Fruit fly (Drosophila melanogaster) whole organism, embryonic: ENCODE results near the gene mats.
A peak's percentile ranks its signal among the peaks of the same experiment; 100 is the strongest.

Source experiments
- Antp ChIP-seq: fragments of 200-800 bp; sonication (Bioruptor generic); optimal IDR thresholded peaks from 3 replicates; lab custom pipeline; 2016; ENCODE audit warnings: missing biosample characterization, missing genetic modification characterization
- Bteb2 ChIP-seq: fragments of 200-800 bp; sonication (Bioruptor generic); optimal IDR thresholded peaks from 2 replicates; lab custom pipeline; 2016; ENCODE audit warnings: missing biosample characterization, missing genetic modification characterization
- CG10654 ChIP-seq: fragments of 200-800 bp; sonication (Bioruptor generic); optimal IDR thresholded peaks from 2 replicates; lab custom pipeline; 2016; ENCODE audit warnings: missing biosample characterization, missing genetic modification characterization
- CG1233 ChIP-seq: fragments of 200-800 bp; sonication (Bioruptor generic); optimal IDR thresholded peaks from 4 replicates; lab custom pipeline; 2018; ENCODE audit warnings: missing biosample characterization, mild to moderate bottlenecking, missing genetic modification characterization
- CG15479 ChIP-seq: fragments of 200-800 bp; sonication (Bioruptor generic); optimal IDR thresholded peaks from 3 replicates; lab custom pipeline; 2019; ENCODE audit warnings: missing biosample characterization, mild to moderate bottlenecking, missing genetic modification characterization, moderate library complexity
- CG16779 ChIP-seq: fragments of 200-800 bp; sonication (Bioruptor generic); IDR thresholded peaks from 2 replicates; pipeline ENCODE4 v1.3.6; 2022; ENCODE audit warnings: missing biosample characterization, missing genetic modification characterization
- CG2678 ChIP-seq: fragments of 200-800 bp; sonication (Bioruptor generic); optimal IDR thresholded peaks from 3 replicates; lab custom pipeline; 2019; ENCODE audit warnings: missing biosample characterization, mild to moderate bottlenecking, missing genetic modification characterization, moderate library complexity
- CG34224 ChIP-seq: fragments of 200-800 bp; sonication (Bioruptor generic); IDR thresholded peaks from 3 replicates; pipeline ENCODE4 v1.3.6; 2022; ENCODE audit warnings: missing biosample characterization, missing genetic modification characterization; ENCODE audit not compliant: partially characterized antibody
- CG3726 ChIP-seq: fragments of 200-800 bp; sonication (Bioruptor generic); IDR thresholded peaks from 3 replicates; pipeline ENCODE4, ENCODE4 v1.3.6; 2022; ENCODE audit warnings: missing biosample characterization, missing genetic modification characterization
- CG3847 ChIP-seq: fragments of 200-800 bp; sonication (Bioruptor generic); IDR thresholded peaks from 2 replicates; pipeline ENCODE4 v1.3.6; 2022; ENCODE audit warnings: missing biosample characterization, missing genetic modification characterization
- CG4820 ChIP-seq: fragments of 200-800 bp; sonication (Bioruptor generic); optimal IDR thresholded peaks from 3 replicates; lab custom pipeline; 2016; ENCODE audit warnings: missing biosample characterization, missing genetic modification characterization
- CG4854 ChIP-seq: fragments of 200-800 bp; sonication (Bioruptor generic); optimal IDR thresholded peaks from 2 replicates; lab custom pipeline; 2016; ENCODE audit warnings: missing biosample characterization, missing genetic modification characterization, inconsistent platforms
- CG7963 ChIP-seq: fragments of 200-800 bp; sonication (Bioruptor generic); IDR thresholded peaks from 3 replicates; pipeline ENCODE4 v1.3.6; 2022; ENCODE audit warnings: missing biosample characterization, missing genetic modification characterization; ENCODE audit not compliant: partially characterized antibody
- CG9437 ChIP-seq: fragments of 200-800 bp; sonication (Bioruptor generic); optimal IDR thresholded peaks from 2 replicates; lab custom pipeline; 2018; ENCODE audit warnings: missing biosample characterization, mild to moderate bottlenecking, missing genetic modification characterization
- D ChIP-seq, 2 experiments: fragments of 200-800 bp in 1 of 2; fragments of >200 bp in 1 of 2; sonication (Bioruptor generic) in 1 of 2; optimal IDR thresholded peaks; 2 replicates in 1 of 2; 3 replicates in 1 of 2; lab custom pipeline; 2017; ENCODE audit warnings: mild to moderate bottlenecking in 1 of 2, missing biosample characterization in 1 of 2, missing genetic modification characterization in 1 of 2, missing genetic modification reagents in 1 of 2
- D19A ChIP-seq: fragments of 200-800 bp; optimal IDR thresholded peaks from 3 replicates; lab custom pipeline; 2019; ENCODE audit warnings: missing biosample characterization, mild to moderate bottlenecking, missing genetic modification characterization, moderate library complexity
- Dad ChIP-seq: fragments of 200-800 bp; sonication (Bioruptor generic); optimal IDR thresholded peaks from 3 replicates; lab custom pipeline; 2016; ENCODE audit warnings: missing biosample characterization, missing genetic modification characterization
- Deaf1 ChIP-seq: fragments of 200-800 bp; optimal IDR thresholded peaks from 3 replicates; lab custom pipeline; 2019; ENCODE audit warnings: missing biosample characterization, mild to moderate bottlenecking, missing genetic modification characterization, moderate library complexity
- Dfd ChIP-seq, 2 experiments: fragments of >200 bp; optimal IDR thresholded peaks; 2 replicates each; lab custom pipeline; 2017; ENCODE audit warnings: missing biosample characterization in 2 of 2, missing genetic modification characterization in 2 of 2
- Elba2 ChIP-seq: fragments of 200-800 bp; sonication (Bioruptor generic); optimal IDR thresholded peaks from 3 replicates; lab custom pipeline; 2016; ENCODE audit warnings: missing biosample characterization, missing genetic modification characterization
- H2.0 ChIP-seq: fragments of 200-800 bp; sonication (Bioruptor generic); IDR thresholded peaks from 2 replicates; pipeline ENCODE4 v1.3.6; 2022; ENCODE audit warnings: missing biosample characterization, missing genetic modification characterization
- HLHmδ ChIP-seq: fragments of 200-800 bp; sonication (Bioruptor generic); optimal IDR thresholded peaks from 2 replicates; lab custom pipeline; 2018; ENCODE audit warnings: missing biosample characterization, mild to moderate bottlenecking, missing genetic modification characterization, moderate library complexity
- HmgZ ChIP-seq: fragments of 200-800 bp; sonication (Bioruptor generic); optimal IDR thresholded peaks from 2 replicates; lab custom pipeline; 2018; ENCODE audit warnings: missing biosample characterization, mild to moderate bottlenecking, missing genetic modification characterization
- Lhr ChIP-seq: fragments of 200-800 bp; sonication (Bioruptor generic); optimal IDR thresholded peaks from 3 replicates; lab custom pipeline; 2017; ENCODE audit warnings: mild to moderate bottlenecking, missing biosample characterization, missing genetic modification reagents, missing genetic modification characterization
- Mes4 ChIP-seq: fragments of 200-800 bp; sonication (Bioruptor generic); optimal IDR thresholded peaks from 2 replicates; lab custom pipeline; 2016; ENCODE audit warnings: missing biosample characterization, missing genetic modification characterization
- NC2α ChIP-seq: fragments of 200-800 bp; sonication (Bioruptor generic); optimal IDR thresholded peaks from 2 replicates; lab custom pipeline; 2016; ENCODE audit warnings: missing biosample characterization, missing genetic modification characterization
- Nf-YC ChIP-seq: fragments of 200-800 bp; optimal IDR thresholded peaks from 3 replicates; lab custom pipeline; 2019; ENCODE audit warnings: missing biosample characterization, mild to moderate bottlenecking, missing genetic modification characterization, moderate library complexity
- Trl ChIP-seq, 3 experiments: fragments of >200 bp in 2 of 3; fragments of 200-800 bp in 1 of 3; sonication (Bioruptor generic) in 1 of 3; optimal IDR thresholded peaks; 2 replicates in 1 of 3; 3 replicates in 2 of 3; lab custom pipeline; 2016 to 2017; ENCODE audit warnings: missing biosample characterization in 1 of 3, missing genetic modification characterization in 1 of 3
- al ChIP-seq: fragments of 200-800 bp; sonication (Bioruptor generic); IDR thresholded peaks from 2 replicates; pipeline ENCODE4 v1.3.6; 2022; ENCODE audit warnings: missing biosample characterization, missing genetic modification characterization
- amos ChIP-seq: fragments of 200-800 bp; sonication (Bioruptor generic); IDR thresholded peaks from 2 replicates; pipeline ENCODE4 v1.3.6; 2022; ENCODE audit warnings: missing biosample characterization, missing genetic modification characterization; ENCODE audit not compliant: partially characterized antibody
- ash1 ChIP-seq: fragments of 200-800 bp; sonication (Bioruptor generic); optimal IDR thresholded peaks from 2 replicates; lab custom pipeline; 2018; ENCODE audit warnings: missing biosample characterization, mild to moderate bottlenecking, missing genetic modification characterization
- dmrt99B ChIP-seq: fragments of 200-800 bp; sonication (Bioruptor generic); optimal IDR thresholded peaks from 2 replicates; lab custom pipeline; 2018; ENCODE audit warnings: missing biosample characterization, mild to moderate bottlenecking, missing genetic modification characterization, moderate library complexity
- gcm2 ChIP-seq: fragments of 200-800 bp; sonication (Bioruptor generic); optimal IDR thresholded peaks from 2 replicates; lab custom pipeline; 2016; ENCODE audit warnings: missing biosample characterization, missing genetic modification characterization
- gfzf ChIP-seq: fragments of 200-800 bp; sonication (Bioruptor generic); optimal IDR thresholded peaks from 2 replicates; lab custom pipeline; 2016; ENCODE audit warnings: missing biosample characterization, mild to moderate bottlenecking, missing genetic modification characterization, moderate library complexity
- grn ChIP-seq: fragments of 200-800 bp; sonication (Bioruptor generic); optimal IDR thresholded peaks from 3 replicates; lab custom pipeline; 2017; ENCODE audit warnings: missing biosample characterization, missing genetic modification characterization
- hbn ChIP-seq: fragments of 200-800 bp; sonication (Bioruptor generic); IDR thresholded peaks from 2 replicates; pipeline ENCODE4 v1.3.6; 2022; ENCODE audit warnings: missing biosample characterization, missing genetic modification characterization; ENCODE audit not compliant: partially characterized antibody
- jing ChIP-seq: fragments of 200-800 bp; sonication (Bioruptor generic); optimal IDR thresholded peaks from 2 replicates; lab custom pipeline; 2018; ENCODE audit warnings: missing biosample characterization, mild to moderate bottlenecking, missing genetic modification characterization
- mld ChIP-seq: fragments of 200-800 bp; sonication (Bioruptor generic); IDR thresholded peaks from 3 replicates; pipeline ENCODE4 v1.3.6; 2022; ENCODE audit warnings: missing biosample characterization, missing genetic modification characterization; ENCODE audit not compliant: partially characterized antibody
- nerfin-1 ChIP-seq: fragments of 200-800 bp; sonication (Bioruptor generic); optimal IDR thresholded peaks from 3 replicates; lab custom pipeline; 2019; ENCODE audit warnings: missing biosample characterization, mild to moderate bottlenecking, missing genetic modification characterization, moderate library complexity
- oc ChIP-seq: fragments of 200-800 bp; sonication (Bioruptor generic); optimal IDR thresholded peaks from 2 replicates; lab custom pipeline; 2018; ENCODE audit warnings: missing biosample characterization, mild to moderate bottlenecking, missing genetic modification characterization, moderate library complexity
- run ChIP-seq: fragments of 200-800 bp; sonication (Bioruptor generic); optimal IDR thresholded peaks from 3 replicates; lab custom pipeline; 2018; ENCODE audit warnings: missing biosample characterization, mild to moderate bottlenecking, missing genetic modification characterization
- sc ChIP-seq, 3 experiments: fragments of >200 bp in 2 of 3; fragments of 200-800 bp in 1 of 3; sonication (Bioruptor generic) in 1 of 3; optimal IDR thresholded peaks; 2 replicates in 2 of 3; 3 replicates in 1 of 3; lab custom pipeline; 2017; ENCODE audit warnings: mild to moderate bottlenecking in 1 of 3, missing biosample characterization in 1 of 3, missing genetic modification characterization in 1 of 3, missing genetic modification reagents in 1 of 3
- sd ChIP-seq: fragments of 200-800 bp; sonication (Bioruptor generic); optimal IDR thresholded peaks from 3 replicates; lab custom pipeline; 2018; ENCODE audit warnings: missing biosample characterization, mild to moderate bottlenecking, missing genetic modification characterization, moderate library complexity
- slbo ChIP-seq: fragments of 200-800 bp; sonication (Bioruptor generic); IDR thresholded peaks from 2 replicates; pipeline ENCODE4 v1.3.6; 2022; ENCODE audit warnings: missing biosample characterization, missing genetic modification characterization
- stc ChIP-seq: fragments of 200-800 bp; sonication (Bioruptor generic); IDR thresholded peaks from 2 replicates; pipeline ENCODE4 v1.3.6; 2022; ENCODE audit warnings: missing biosample characterization, missing genetic modification characterization
- stwl ChIP-seq: fragments of 200-800 bp; sonication (Bioruptor generic); optimal IDR thresholded peaks from 3 replicates; lab custom pipeline; 2018; ENCODE audit warnings: missing biosample characterization, mild to moderate bottlenecking, missing genetic modification characterization, moderate library complexity
- trem ChIP-seq: fragments of 200-800 bp; optimal IDR thresholded peaks from 3 replicates; lab custom pipeline; 2019; ENCODE audit warnings: missing biosample characterization, mild to moderate bottlenecking, missing genetic modification characterization, moderate library complexity
- trh ChIP-seq: fragments of 200-800 bp; sonication (Bioruptor generic); optimal IDR thresholded peaks from 2 replicates; lab custom pipeline; 2016; ENCODE audit warnings: missing biosample characterization, missing genetic modification characterization
- wek ChIP-seq: fragments of 200-800 bp; sonication (Bioruptor generic); optimal IDR thresholded peaks from 3 replicates; lab custom pipeline; 2018; ENCODE audit warnings: missing biosample characterization, mild to moderate bottlenecking, missing genetic modification characterization, moderate library complexity

Gene mats

DNA sequence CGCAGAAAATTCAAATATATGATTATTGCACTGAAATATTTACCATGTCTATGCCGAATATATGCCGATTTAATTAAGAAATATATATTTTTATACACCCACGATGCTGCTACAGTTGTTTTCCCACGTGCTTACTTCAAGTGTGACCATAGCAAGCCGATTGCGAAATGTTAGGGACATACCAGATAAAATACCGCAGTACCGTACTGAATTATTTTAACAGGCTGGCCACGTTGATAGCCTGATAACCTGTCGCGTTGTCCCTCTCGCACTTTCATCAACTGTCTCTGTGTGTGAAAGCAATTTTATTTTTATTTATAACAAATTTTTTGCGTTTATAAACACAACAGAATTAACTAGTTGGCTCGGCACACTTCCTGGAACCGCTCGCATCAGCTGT, at the start of gene mats, which contains the start of gene Nop56 (continued):
- peak; percentile 43 for TF ChIP-seq CG15479 (GFP tag; lab: Kevin White, UChicago)
- peak; percentile 38; the same call in 1 of the 2 replicates for TF ChIP-seq hbn (GFP tag; lab: Robert Waterston, UW)
- TF ChIP-seq grn (GFP tag; lab: Kevin White, UChicago) = peak; percentile 48
- TF ChIP-seq CG10654 (GFP tag; lab: Kevin White, UChicago) = no peak
- peak; percentile 91 for TF ChIP-seq gfzf
- TF ChIP-seq mld (GFP tag; lab: Robert Waterston, UW) = no peak
- peak; percentile 71 for TF ChIP-seq trem (tag; lab: Kevin White, UChicago)
- no peak for TF ChIP-seq dmrt99B
- no peak for TF ChIP-seq HLHmδ (GFP tag; lab: Kevin White, UChicago)
- TF ChIP-seq slbo (GFP tag; lab: Robert Waterston, UW) = peak; percentile 54
- no peak for TF ChIP-seq CG9437 (GFP tag; lab: Kevin White, UChicago)
- TF ChIP-seq sd (tag; lab: Kevin White, UChicago) = peak; percentile 79
- TF ChIP-seq D (optimal IDR thresholded peaks at IDR 0.05; lab: Kevin White, UChicago) = no peak
- no peak for TF ChIP-seq D (GFP tag; optimal IDR thresholded peaks at IDR 0.05; lab: Kevin White, UChicago)
- no peak for TF ChIP-seq gcm2 (GFP tag; lab: Kevin White, UChicago)
- no peak for TF ChIP-seq ash1
- no peak for TF ChIP-seq CG2678 (tag; lab: Kevin White, UChicago)
- TF ChIP-seq CG7963 (GFP tag; lab: Robert Waterston, UW) = no peak
- TF ChIP-seq Mes4 (GFP tag; lab: Kevin White, UChicago) = no peak
- no peak for TF ChIP-seq CG16779
- TF ChIP-seq Deaf1 (tag; lab: Kevin White, UChicago) = no peak
- no peak for TF ChIP-seq Trl (optimal IDR thresholded peaks at IDR 0.05; lab: Kevin White, UChicago)
- TF ChIP-seq Trl (GFP tag; optimal IDR thresholded peaks at IDR 0.05; lab: Kevin White, UChicago) = no peak
- TF ChIP-seq H2.0 = no peak
- TF ChIP-seq D19A = no peak
- no peak for TF ChIP-seq oc (tag; lab: Kevin White, UChicago)
- TF ChIP-seq Dfd (GFP tag; optimal IDR thresholded peaks at IDR 0.05; lab: Kevin White, UChicago) = no peak
- TF ChIP-seq CG3847 (GFP tag; lab: Robert Waterston, UW) = peak; percentile 71
- TF ChIP-seq stwl (tag; lab: Kevin White, UChicago) = peak; percentile 87
- peak; percentile 62 for TF ChIP-seq Nf-YC (tag; lab: Kevin White, UChicago)
- peak; percentile 84 for TF ChIP-seq Elba2 (GFP tag; lab: Kevin White, UChicago)
- TF ChIP-seq jing (GFP tag; lab: Kevin White, UChicago) = no peak
- no peak for TF ChIP-seq CG4854 (GFP tag; lab: Kevin White, UChicago)
- no peak for TF ChIP-seq run (tag; lab: Kevin White, UChicago)
- no peak for TF ChIP-seq Bteb2 (GFP tag; lab: Kevin White, UChicago)
- no peak for TF ChIP-seq stc (GFP tag; lab: Robert Waterston, UW)
- TF ChIP-seq CG1233 (GFP tag; lab: Kevin White, UChicago) = no peak
- TF ChIP-seq Lhr (GFP tag; lab: Kevin White, UChicago) = peak; percentile 45
- no peak for TF ChIP-seq al
- no peak for TF ChIP-seq NC2α (GFP tag; lab: Kevin White, UChicago)
- no peak for TF ChIP-seq trh
- no peak for TF ChIP-seq Antp (GFP tag; lab: Kevin White, UChicago)
- TF ChIP-seq wek (GFP tag; lab: Kevin White, UChicago) = peak; percentile 14
- TF ChIP-seq CG34224 (GFP tag; lab: Robert Waterston, UW) = peak; percentile 32; the same call in 1 of the 3 replicates
- TF ChIP-seq CG3726 (GFP tag; lab: Robert Waterston, UW) = no peak
- TF ChIP-seq nerfin-1 (tag; lab: Kevin White, UChicago) = peak; percentile 29
- TF ChIP-seq sc (optimal IDR thresholded peaks at IDR 0.05; lab: Kevin White, UChicago) = no peak
- TF ChIP-seq sc (GFP tag; optimal IDR thresholded peaks at IDR 0.05; lab: Kevin White, UChicago) = no peak
- no peak for TF ChIP-seq CG4820 (GFP tag; lab: Kevin White, UChicago)
- no peak for TF ChIP-seq Dad (GFP tag; lab: Kevin White, UChicago)
- TF ChIP-seq HmgZ = peak; percentile 45
- TF ChIP-seq amos (GFP tag; lab: Robert Waterston, UW) = peak; percentile 13; the same call in 1 of the 2 replicates
